Worm (Caenorhabditis elegans) whole organism, late embryonic: ENCODE measurements around the gene C16C8.10.

ENCODE experiments used
- K02D7.2 ChIP-seq: sonication (generic microtip); optimal IDR thresholded peaks from 2 replicates; lab custom pipeline; 2017; ENCODE audit warnings: mild to moderate bottlenecking, missing genetic modification characterization, missing compliant biosample characterization
- elt-2 ChIP-seq: sonication (generic microtip); optimal IDR thresholded peaks from 2 replicates; lab custom pipeline; 2016; ENCODE audit warnings: missing genetic modification reagents, missing genetic modification characterization, missing compliant biosample characterization
- fkh-6 ChIP-seq: sonication (generic microtip); optimal IDR thresholded peaks from 2 replicates; lab custom pipeline; 2016; ENCODE audit warnings: missing genetic modification characterization, missing compliant biosample characterization
- gmeb-2 ChIP-seq: sonication (generic microtip); optimal IDR thresholded peaks from 2 replicates; lab custom pipeline; 2016; ENCODE audit warnings: missing genetic modification characterization, inconsistent platforms, missing compliant biosample characterization
- hlh-15 ChIP-seq: sonication (generic microtip); optimal IDR thresholded peaks from 2 replicates; lab custom pipeline; 2016; ENCODE audit warnings: missing genetic modification characterization, missing compliant biosample characterization
- lin-11 ChIP-seq: fragments of 200-800 bp; sonication (Bioruptor generic); optimal IDR thresholded peaks from 2 replicates; lab custom pipeline; 2018; ENCODE audit warnings: mild to moderate bottlenecking, missing genetic modification characterization, missing compliant biosample characterization
- pax-1 ChIP-seq: fragments of 150-350 bp; optimal IDR thresholded peaks from 2 replicates; lab custom pipeline; 2014; ENCODE audit warnings: missing biosample characterization, missing genetic modification characterization
- rnt-1 ChIP-seq: sonication (generic microtip); optimal IDR thresholded peaks from 2 replicates; lab custom pipeline; 2016; ENCODE audit warnings: missing genetic modification characterization, missing compliant biosample characterization

ce11 chrII:3437393-3437792 is 27.1 kb downstream of the C16C8.10 start:
- TF ChIP-seq fkh-6 (tag; lab: Kevin White, UChicago) (no peak), elt-2 (tag; lab: Kevin White, UChicago) (no peak), pax-1 (tag; lab: Kevin White, UChicago) (no peak), K02D7.2 (no peak), rnt-1 (tag; lab: Kevin White, UChicago) (no peak), gmeb-2 (tag; lab: Kevin White, UChicago) (no peak), lin-11 (tag; lab: Kevin White, UChicago) (no peak), hlh-15 (tag; lab: Kevin White, UChicago) (no peak)
